Fruit fly (Drosophila melanogaster) whole organism, embryonic: ENCODE results near the gene Gale.
A peak's percentile ranks its signal among the peaks of the same experiment; 100 is the strongest.

ENCODE experiments used
- B-H1 ChIP-seq: fragments of 200-800 bp; sonication (Bioruptor generic); IDR thresholded peaks from 3 replicates; pipeline ENCODE4 v1.3.6; 2022; ENCODE audit warnings: missing biosample characterization, missing genetic modification characterization
- C15 ChIP-seq: fragments of 200-800 bp; sonication (Bioruptor generic); IDR thresholded peaks from 3 replicates; pipeline ENCODE4 v1.3.6; 2022; ENCODE audit warnings: missing biosample characterization, missing genetic modification characterization
- CG10209 ChIP-seq: fragments of 200-800 bp; sonication (Bioruptor generic); optimal IDR thresholded peaks from 3 replicates; lab custom pipeline; 2017; ENCODE audit warnings: missing biosample characterization, mild to moderate bottlenecking, missing genetic modification characterization, missing genetic modification reagents
- CG11093 ChIP-seq: fragments of 200-800 bp; sonication (Bioruptor generic); IDR thresholded peaks from 3 replicates; pipeline ENCODE4 v1.3.6; 2022; ENCODE audit warnings: missing biosample characterization, missing genetic modification characterization
- CG11247 ChIP-seq: fragments of 200-800 bp; sonication (Bioruptor generic); IDR thresholded peaks from 2 replicates; pipeline ENCODE4 v1.3.6; 2022; ENCODE audit warnings: missing biosample characterization, missing genetic modification characterization
- CG12219 ChIP-seq: fragments of 200-800 bp; sonication (Bioruptor generic); optimal IDR thresholded peaks from 3 replicates; lab custom pipeline; 2018; ENCODE audit warnings: missing biosample characterization, mild to moderate bottlenecking, missing genetic modification characterization
- CG12769 ChIP-seq: fragments of 200-800 bp; sonication (Bioruptor generic); optimal IDR thresholded peaks from 2 replicates; lab custom pipeline; 2019; ENCODE audit warnings: missing biosample characterization, mild to moderate bottlenecking, missing genetic modification characterization, moderate library complexity
- CG13296 ChIP-seq: fragments of 200-800 bp; sonication (Bioruptor generic); optimal IDR thresholded peaks from 3 replicates; lab custom pipeline; 2018; ENCODE audit warnings: missing biosample characterization, mild to moderate bottlenecking, missing genetic modification characterization
- CG13624 ChIP-seq: fragments of 200-800 bp; sonication (Bioruptor generic); optimal IDR thresholded peaks from 2 replicates; lab custom pipeline; 2016; ENCODE audit warnings: missing biosample characterization, missing genetic modification characterization
- CG15514 ChIP-seq: fragments of 200-800 bp; sonication (Bioruptor generic); optimal IDR thresholded peaks from 3 replicates; lab custom pipeline; 2017; ENCODE audit warnings: missing biosample characterization, missing genetic modification characterization, mild to moderate bottlenecking, moderate library complexity, missing genetic modification reagents
- CG17829 ChIP-seq: fragments of 200-800 bp; optimal IDR thresholded peaks from 2 replicates; lab custom pipeline; 2019; ENCODE audit warnings: missing biosample characterization, mild to moderate bottlenecking, missing genetic modification characterization, moderate library complexity
- CG18599 ChIP-seq: fragments of 200-800 bp; sonication (Bioruptor generic); optimal IDR thresholded peaks from 3 replicates; lab custom pipeline; 2017; ENCODE audit warnings: missing biosample characterization, missing genetic modification characterization, mild to moderate bottlenecking, moderate library complexity, missing genetic modification reagents
- CG2875 ChIP-seq: fragments of 200-800 bp; sonication (Bioruptor generic); optimal IDR thresholded peaks from 2 replicates; lab custom pipeline; 2017; ENCODE audit warnings: missing biosample characterization, mild to moderate bottlenecking, missing genetic modification characterization, missing genetic modification reagents
- CG31224 ChIP-seq: fragments of 200-800 bp; sonication (Bioruptor generic); IDR thresholded peaks from 2 replicates; pipeline ENCODE4 v1.3.6; 2022; ENCODE audit warnings: missing biosample characterization, missing genetic modification characterization
- CG3163 ChIP-seq: fragments of 200-800 bp; sonication (Bioruptor generic); optimal IDR thresholded peaks from 3 replicates; lab custom pipeline; 2016; ENCODE audit warnings: missing biosample characterization, missing genetic modification characterization
- CG6272 ChIP-seq: fragments of 200-800 bp; sonication (Bioruptor generic); IDR thresholded peaks from 2 replicates; pipeline ENCODE4 v1.3.6; 2022; ENCODE audit warnings: missing biosample characterization, missing genetic modification characterization
- CG7271 ChIP-seq: fragments of 200-800 bp; sonication (Bioruptor generic); optimal IDR thresholded peaks from 2 replicates; lab custom pipeline; 2018; ENCODE audit warnings: missing biosample characterization, mild to moderate bottlenecking, missing genetic modification characterization, moderate library complexity
- CG7372 ChIP-seq: fragments of 200-800 bp; sonication (Bioruptor generic); IDR thresholded peaks from 2 replicates; pipeline ENCODE4 v1.3.6; 2022; ENCODE audit warnings: missing biosample characterization, missing genetic modification characterization
- CG9437 ChIP-seq: fragments of 200-800 bp; sonication (Bioruptor generic); optimal IDR thresholded peaks from 2 replicates; lab custom pipeline; 2018; ENCODE audit warnings: missing biosample characterization, mild to moderate bottlenecking, missing genetic modification characterization
- CG9727 ChIP-seq: fragments of 200-800 bp; sonication (Bioruptor generic); optimal IDR thresholded peaks from 3 replicates; lab custom pipeline; 2017; ENCODE audit warnings: missing biosample characterization, mild to moderate bottlenecking, missing genetic modification characterization
- CTCF ChIP-seq: fragments of 200-800 bp; sonication (Bioruptor generic); optimal IDR thresholded peaks from 2 replicates; lab custom pipeline; 2017; ENCODE audit warnings: missing biosample characterization, mild to moderate bottlenecking, missing genetic modification characterization, moderate library complexity
- Doc2 ChIP-seq: fragments of 200-800 bp; sonication (Bioruptor generic); IDR thresholded peaks from 2 replicates; pipeline ENCODE4 v1.3.6; 2022; ENCODE audit warnings: missing biosample characterization, missing genetic modification characterization
- Hr39 ChIP-seq: fragments of >200 bp; optimal IDR thresholded peaks from 2 replicates; lab custom pipeline; 2017
- Lpt ChIP-seq: fragments of >200 bp; optimal IDR thresholded peaks from 2 replicates; lab custom pipeline; 2018; ENCODE audit warnings: missing biosample characterization, missing genetic modification characterization
- MBD-R2 ChIP-seq: fragments of 200-800 bp; sonication (Bioruptor generic); IDR thresholded peaks from 2 replicates; pipeline ENCODE4 v1.3.6; 2022; ENCODE audit warnings: missing biosample characterization, missing genetic modification characterization
- Ptx1 ChIP-seq: fragments of 200-800 bp; sonication (Bioruptor generic); IDR thresholded peaks from 2 replicates; pipeline ENCODE4 v1.3.6; 2022; ENCODE audit warnings: missing biosample characterization, missing genetic modification characterization
- Scr ChIP-seq: fragments of 200-800 bp; sonication (Bioruptor generic); IDR thresholded peaks from 2 replicates; pipeline ENCODE4 v1.3.6; 2022; ENCODE audit warnings: missing biosample characterization, missing genetic modification characterization; ENCODE audit not compliant: partially characterized antibody
- Sox100B ChIP-seq: fragments of 200-800 bp; sonication (Bioruptor generic); optimal IDR thresholded peaks from 3 replicates; lab custom pipeline; 2018; ENCODE audit warnings: missing biosample characterization, mild to moderate bottlenecking, missing genetic modification characterization
- btn ChIP-seq: fragments of 200-800 bp; sonication (Bioruptor generic); optimal IDR thresholded peaks from 2 replicates; lab custom pipeline; 2016; ENCODE audit warnings: missing biosample characterization, missing genetic modification characterization
- chn ChIP-seq: fragments of 200-800 bp; sonication (Bioruptor generic); optimal IDR thresholded peaks from 2 replicates; lab custom pipeline; 2016; ENCODE audit warnings: missing biosample characterization, missing genetic modification characterization
- corto ChIP-seq: fragments of 200-800 bp; sonication (Bioruptor generic); optimal IDR thresholded peaks from 2 replicates; lab custom pipeline; 2016; ENCODE audit warnings: missing biosample characterization, mild to moderate bottlenecking, missing genetic modification characterization, moderate library complexity
- crp ChIP-seq, 2 experiments: fragments of 200-800 bp; sonication (Bioruptor generic); optimal IDR thresholded peaks; 2 replicates in 1 of 2; 3 replicates in 1 of 2; lab custom pipeline; 2017; ENCODE audit warnings: missing biosample characterization in 2 of 2, missing genetic modification characterization in 2 of 2, mild to moderate bottlenecking in 1 of 2, moderate library complexity in 1 of 2
- disco-r ChIP-seq: fragments of 200-800 bp; sonication (Bioruptor generic); optimal IDR thresholded peaks from 2 replicates; lab custom pipeline; 2016; ENCODE audit warnings: missing biosample characterization, missing genetic modification characterization
- exex ChIP-seq: fragments of 200-800 bp; sonication (Bioruptor generic); optimal IDR thresholded peaks from 4 replicates; lab custom pipeline; 2018; ENCODE audit warnings: missing biosample characterization, mild to moderate bottlenecking, missing genetic modification characterization, moderate library complexity
- gfzf ChIP-seq: fragments of 200-800 bp; sonication (Bioruptor generic); optimal IDR thresholded peaks from 2 replicates; lab custom pipeline; 2016; ENCODE audit warnings: missing biosample characterization, mild to moderate bottlenecking, missing genetic modification characterization, moderate library complexity
- grau ChIP-seq: fragments of 200-800 bp; optimal IDR thresholded peaks from 3 replicates; lab custom pipeline; 2019; ENCODE audit warnings: missing biosample characterization, mild to moderate bottlenecking, missing genetic modification characterization, moderate library complexity
- hb ChIP-seq: fragments of 200-800 bp; sonication (Bioruptor generic); IDR thresholded peaks from 3 replicates; pipeline ENCODE4 v1.3.6; 2022; ENCODE audit warnings: missing biosample characterization, missing genetic modification characterization; ENCODE audit not compliant: partially characterized antibody
- hbn ChIP-seq: fragments of 200-800 bp; sonication (Bioruptor generic); IDR thresholded peaks from 2 replicates; pipeline ENCODE4 v1.3.6; 2022; ENCODE audit warnings: missing biosample characterization, missing genetic modification characterization; ENCODE audit not compliant: partially characterized antibody
- jing ChIP-seq: fragments of 200-800 bp; sonication (Bioruptor generic); optimal IDR thresholded peaks from 2 replicates; lab custom pipeline; 2018; ENCODE audit warnings: missing biosample characterization, mild to moderate bottlenecking, missing genetic modification characterization
- klu ChIP-seq: fragments of 200-800 bp; sonication (Bioruptor generic); IDR thresholded peaks from 2 replicates; pipeline ENCODE4 v1.3.6; 2022; ENCODE audit warnings: missing biosample characterization, missing genetic modification characterization
- nmo ChIP-seq: fragments of 200-800 bp; sonication (Bioruptor generic); optimal IDR thresholded peaks from 2 replicates; lab custom pipeline; 2018; ENCODE audit warnings: missing biosample characterization, mild to moderate bottlenecking, missing genetic modification characterization, moderate library complexity
- pfk ChIP-seq: fragments of 200-800 bp; sonication (Bioruptor generic); optimal IDR thresholded peaks from 2 replicates; lab custom pipeline; 2018; ENCODE audit warnings: missing biosample characterization, mild to moderate bottlenecking, missing genetic modification characterization, moderate library complexity
- salm ChIP-seq: fragments of 200-800 bp; sonication (Bioruptor generic); optimal IDR thresholded peaks from 2 replicates; lab custom pipeline; 2018; ENCODE audit warnings: missing biosample characterization, mild to moderate bottlenecking, missing genetic modification characterization
- sd ChIP-seq: fragments of 200-800 bp; sonication (Bioruptor generic); optimal IDR thresholded peaks from 3 replicates; lab custom pipeline; 2018; ENCODE audit warnings: missing biosample characterization, mild to moderate bottlenecking, missing genetic modification characterization, moderate library complexity
- sisA ChIP-seq: fragments of 200-800 bp; sonication (Bioruptor generic); IDR thresholded peaks from 2 replicates; pipeline ENCODE4 v1.3.6; 2022; ENCODE audit warnings: missing biosample characterization, missing genetic modification characterization
- wor ChIP-seq: fragments of 200-800 bp; sonication (Bioruptor generic); IDR thresholded peaks from 2 replicates; pipeline ENCODE4 v1.3.6; 2022; ENCODE audit warnings: missing biosample characterization, missing genetic modification characterization

The Gale gene

DNA sequence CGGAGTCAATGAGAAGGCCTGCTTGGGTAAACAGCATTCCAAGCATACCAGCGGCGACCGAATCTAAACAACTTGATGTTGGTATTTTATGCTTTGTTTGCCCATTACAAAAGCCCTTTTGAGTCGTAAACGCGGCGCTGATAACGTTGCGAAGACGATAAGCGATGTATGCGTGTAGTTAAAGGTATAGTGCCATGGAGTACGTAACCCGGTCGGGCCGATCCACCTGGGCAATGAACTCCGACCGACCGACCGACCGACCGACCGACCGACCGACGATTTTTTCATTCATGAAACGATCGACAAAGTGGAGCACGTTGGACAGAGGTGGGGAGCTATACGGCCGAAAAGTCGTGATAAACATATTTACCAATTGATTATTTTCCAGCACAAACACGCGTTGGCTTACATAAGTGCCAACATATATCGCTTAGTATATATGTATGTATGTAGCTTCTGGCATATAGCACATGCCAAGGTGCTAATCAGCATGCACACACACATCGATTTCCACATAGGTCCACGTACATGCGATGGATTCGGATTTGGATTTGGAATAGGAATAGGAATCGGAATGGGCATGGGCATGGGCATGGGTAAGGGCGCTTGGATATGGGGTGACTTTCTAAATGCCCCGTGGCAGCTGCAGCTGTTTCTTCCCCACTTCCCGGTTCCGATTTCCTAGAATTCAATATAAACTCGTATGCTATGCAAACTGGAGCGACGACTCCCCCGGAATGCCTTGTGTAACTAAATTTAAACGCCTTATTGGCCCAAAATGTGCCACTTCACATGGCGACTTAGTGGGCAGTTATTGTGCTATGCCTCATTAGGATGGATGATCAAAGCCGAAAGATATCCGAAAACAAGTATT lies 5.3 kb upstream of the Gale start (continued):
- TF ChIP-seq CG13296 (GFP tag; lab: Kevin White, UChicago) (peak; percentile 66), salm (tag; lab: Kevin White, UChicago) (no peak), crp (GFP tag; optimal IDR thresholded peaks at IDR 0.05; lab: Kevin White, UChicago) (no peak)

DNA sequence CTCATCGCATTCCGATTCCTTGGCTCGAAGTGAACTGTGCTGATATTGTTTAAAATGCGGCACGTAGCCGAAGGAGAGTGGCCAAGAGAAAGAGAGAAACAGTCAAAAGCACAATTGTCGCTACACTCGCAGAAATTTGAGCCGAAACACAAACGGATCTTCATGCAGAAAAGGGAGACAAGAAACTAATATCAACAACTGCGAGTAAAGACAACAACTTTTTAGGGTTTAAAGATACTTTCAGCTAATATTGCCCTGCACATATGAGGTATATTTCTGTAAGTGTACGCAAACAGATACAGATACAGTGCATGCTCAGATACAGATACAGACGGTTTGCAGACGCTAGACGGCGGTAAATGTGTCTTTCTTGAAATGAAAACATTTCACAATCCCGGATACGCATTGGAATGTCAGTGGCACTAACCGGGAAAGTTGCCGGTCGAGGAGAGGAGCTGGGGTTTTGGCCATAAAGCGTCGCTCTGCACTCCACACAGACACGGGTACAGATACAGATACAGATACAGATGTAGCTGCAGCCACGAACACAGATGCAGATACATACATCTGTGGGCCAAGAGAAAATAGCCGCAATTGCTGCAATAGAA lies 4.1 kb upstream of the Gale start:
- peak; percentile 82 for TF ChIP-seq grau (tag; lab: Kevin White, UChicago)
- peak; percentile 82 for TF ChIP-seq Sox100B
- TF ChIP-seq Hr39 (lab: Kevin White, UChicago): no peak
- TF ChIP-seq CG7271 (tag; lab: Kevin White, UChicago): peak; percentile 55
- TF ChIP-seq CG9437: peak; percentile 72
- TF ChIP-seq gfzf: peak; percentile 3
- TF ChIP-seq CTCF (GFP tag; lab: Kevin White, UChicago): peak; percentile 53
- peak; percentile 64 for TF ChIP-seq CG13296 (GFP tag; lab: Kevin White, UChicago)
- peak; percentile 60 for TF ChIP-seq CG31224 (GFP tag; lab: Robert Waterston, UW)
- peak; percentile 64 for TF ChIP-seq corto (GFP tag; lab: Kevin White, UChicago)
- no peak for TF ChIP-seq pfk
- TF ChIP-seq CG7372 (GFP tag; lab: Robert Waterston, UW): peak; percentile 71
- peak; percentile 80; the same call in 2 of the 3 replicates for TF ChIP-seq B-H1 (GFP tag; lab: Robert Waterston, UW)
- no peak for TF ChIP-seq Doc2
- no peak for TF ChIP-seq hb (GFP tag; lab: Robert Waterston, UW)
- peak; percentile 77 for TF ChIP-seq CG6272 (GFP tag; lab: Robert Waterston, UW)
- TF ChIP-seq CG17829 (tag; lab: Kevin White, UChicago): peak; percentile 89
- peak; percentile 77 for TF ChIP-seq CG3163
- TF ChIP-seq MBD-R2 (GFP tag; lab: Robert Waterston, UW): peak; percentile 65; the same call in 1 of the 2 replicates
- peak; percentile 92 for TF ChIP-seq CG2875 (GFP tag; lab: Kevin White, UChicago)
- TF ChIP-seq wor (GFP tag; lab: Robert Waterston, UW): peak; percentile 85
- peak; percentile 87 for TF ChIP-seq CG10209 (GFP tag; lab: Kevin White, UChicago)
- peak; percentile 55 for TF ChIP-seq klu (GFP tag; lab: Robert Waterston, UW)
- peak; percentile 88 for TF ChIP-seq CG12219 (GFP tag; lab: Kevin White, UChicago)
- peak; percentile 75 for TF ChIP-seq CG11093 (GFP tag; lab: Robert Waterston, UW)
- peak; percentile 50 for TF ChIP-seq CG15514 (GFP tag; lab: Kevin White, UChicago)
- TF ChIP-seq CG18599: peak; percentile 80
- peak; percentile 88 for TF ChIP-seq btn (GFP tag; lab: Kevin White, UChicago)
- TF ChIP-seq disco-r (GFP tag; lab: Kevin White, UChicago): peak; percentile 75
- peak; percentile 14 for TF ChIP-seq exex
- no peak for TF ChIP-seq Scr (GFP tag; lab: Robert Waterston, UW)
- TF ChIP-seq Lpt (GFP tag; lab: Kevin White, UChicago): no peak
- TF ChIP-seq sisA (GFP tag; lab: Robert Waterston, UW): peak; percentile 94
- TF ChIP-seq Ptx1: peak; percentile 92
- peak; percentile 79 for TF ChIP-seq CG9727
- no peak for TF ChIP-seq hbn (GFP tag; lab: Robert Waterston, UW)
- TF ChIP-seq C15 (GFP tag; lab: Robert Waterston, UW): peak; percentile 36; the same call in 1 of the 3 replicates
- TF ChIP-seq CG12769 (tag; lab: Kevin White, UChicago): peak; percentile 89
- peak; percentile 82 for TF ChIP-seq CG11247 (GFP tag; lab: Robert Waterston, UW)
- TF ChIP-seq chn: peak; percentile 91
- peak; percentile 82 for TF ChIP-seq CG13624 (GFP tag; lab: Kevin White, UChicago)
- peak; percentile 79 for TF ChIP-seq sd
- TF ChIP-seq jing: peak; percentile 87
- TF ChIP-seq nmo (GFP tag; lab: Kevin White, UChicago): peak; percentile 86
